Fruit fly (Drosophila melanogaster) Kc167 (cell line): ENCODE measurements around the gene CG14014.

Experiments used
- Myc ChIP-seq: fragments of >200 bp; optimal IDR thresholded peaks from 2 replicates; lab custom pipeline; 2017; ENCODE audit warnings: missing external identifiers
- Sin3A ChIP-seq: fragments of >200 bp; optimal IDR thresholded peaks from 2 replicates; lab custom pipeline; 2018; ENCODE audit warnings: missing external identifiers
- h ChIP-seq: fragments of >200 bp; optimal IDR thresholded peaks from 3 replicates; lab custom pipeline; 2018; ENCODE audit warnings: missing external identifiers
- insv ChIP-seq: fragments of >200 bp; optimal IDR thresholded peaks from 3 replicates; lab custom pipeline; 2018; ENCODE audit warnings: missing external identifiers
- psq ChIP-seq: fragments of >200 bp; optimal IDR thresholded peaks from 2 replicates; lab custom pipeline; 2017; ENCODE audit warnings: missing external identifiers
- ttk ChIP-seq: sonication (Bioruptor generic); optimal IDR thresholded peaks from 2 replicates; lab custom pipeline; 2017; ENCODE audit warnings: missing external identifiers

CG14014 gene

dm6 chr2L:5546518-5547287 lies 3.9 kb downstream of the CG14014 start, which contains the start of gene Oscillin:
Gene Oscillin (plus strand): TSS chr2L:5547086.
- TF ChIP-seq ttk (lab: Kevin White, UChicago), result no peak
- no peak for TF ChIP-seq h (lab: Kevin White, UChicago)
- no peak for TF ChIP-seq Myc (lab: Kevin White, UChicago)
- no peak for TF ChIP-seq Sin3A
- no peak for TF ChIP-seq insv (lab: Kevin White, UChicago)
- TF ChIP-seq psq (lab: Kevin White, UChicago), result no peak

- TF ChIP-seq psq (lab: Kevin White, UChicago), result no peak
- TF ChIP-seq Myc (lab: Kevin White, UChicago), result no peak
- TF ChIP-seq Sin3A, result no peak
- no peak for TF ChIP-seq h (lab: Kevin White, UChicago)
- no peak for TF ChIP-seq insv (lab: Kevin White, UChicago)
Observed at dm6 chr2L:5546207-5546517, 4.5 kb downstream of the CG14014 start.

dm6 chr2L:5542944-5543515 lies 7.6 kb downstream of the CG14014 start:
- TF ChIP-seq ttk (lab: Kevin White, UChicago) (no peak), insv (lab: Kevin White, UChicago) (no peak), h (lab: Kevin White, UChicago) (no peak), psq (lab: Kevin White, UChicago) (no peak), Myc (lab: Kevin White, UChicago) (no peak), Sin3A (no peak)

DNA sequence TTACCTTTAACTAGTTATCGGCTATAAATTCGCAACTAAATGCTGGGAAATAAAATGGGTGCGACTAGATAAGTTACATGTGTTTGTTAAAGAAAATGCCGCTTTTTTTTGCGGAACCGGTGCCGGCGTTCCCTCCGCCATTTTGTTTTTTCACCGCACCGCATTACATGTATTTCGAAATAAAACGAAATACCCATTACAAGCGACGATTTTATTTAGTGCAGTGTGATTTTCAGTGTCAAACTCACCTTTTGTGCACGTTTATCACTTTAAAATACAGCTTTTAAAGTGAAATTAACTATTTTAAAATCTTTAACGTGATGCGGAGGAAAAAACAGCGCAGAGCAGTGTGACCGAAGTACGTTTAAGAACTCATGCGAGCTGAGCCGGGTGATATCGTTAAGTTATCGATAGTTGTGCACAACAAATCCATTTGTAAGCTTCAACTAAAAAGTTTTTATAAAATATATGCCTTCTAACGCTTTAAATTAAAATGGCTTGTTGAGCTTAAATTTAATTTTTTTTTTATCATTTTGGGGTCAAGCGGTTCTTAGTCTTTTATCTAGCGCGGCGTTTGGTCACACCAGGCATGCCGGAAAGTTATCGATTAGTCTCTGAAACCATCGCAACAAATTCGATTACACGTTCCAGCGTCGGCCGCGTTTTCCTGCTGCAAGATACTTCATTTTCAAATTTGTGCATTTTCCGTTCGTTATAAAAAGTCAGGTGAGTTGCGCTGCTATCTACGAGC lies 8.5 kb downstream of the CG14014 start, which contains the start of the genes Hel25E and Lam:
Hel25E (minus strand) TSS at position 380 of the 751 bp plus-strand sequence.
Lam (plus strand) TSS at position 546 of the 751 bp plus-strand sequence.
- no peak for TF ChIP-seq Sin3A
- no peak for TF ChIP-seq Myc (lab: Kevin White, UChicago)
- no peak for TF ChIP-seq ttk (lab: Kevin White, UChicago)
- no peak for TF ChIP-seq psq (lab: Kevin White, UChicago)
- TF ChIP-seq h (lab: Kevin White, UChicago), result no peak
- TF ChIP-seq insv (lab: Kevin White, UChicago), result no peak

dm6 chr2L:5539034-5539433 lies 11.6 kb downstream of the CG14014 start, which contains the start of gene CG14015:
Gene CG14015 (minus strand): TSS chr2L:5539196.
- TF ChIP-seq psq (lab: Kevin White, UChicago) (no peak), Myc (lab: Kevin White, UChicago) (no peak), insv (lab: Kevin White, UChicago) (no peak), Sin3A (no peak), h (lab: Kevin White, UChicago) (no peak), ttk (lab: Kevin White, UChicago) (no peak)

dm6 chr2L:5537063-5537462 lies 13.6 kb downstream of the CG14014 start:
- no peak for TF ChIP-seq psq (lab: Kevin White, UChicago)
- TF ChIP-seq h (lab: Kevin White, UChicago), result no peak
- TF ChIP-seq insv (lab: Kevin White, UChicago), result no peak
- no peak for TF ChIP-seq Myc (lab: Kevin White, UChicago)
- TF ChIP-seq Sin3A, result no peak
- TF ChIP-seq ttk (lab: Kevin White, UChicago), result no peak

dm6 chr2L:5536658-5537057 lies 14.0 kb downstream of the CG14014 start, which contains the start of gene tomb:
Gene tomb (minus strand): TSS chr2L:5536758.
- TF ChIP-seq insv (lab: Kevin White, UChicago) (no peak), psq (lab: Kevin White, UChicago) (no peak), ttk (lab: Kevin White, UChicago) (no peak), h (lab: Kevin White, UChicago) (no peak), Sin3A (no peak), Myc (lab: Kevin White, UChicago) (no peak)

DNA sequence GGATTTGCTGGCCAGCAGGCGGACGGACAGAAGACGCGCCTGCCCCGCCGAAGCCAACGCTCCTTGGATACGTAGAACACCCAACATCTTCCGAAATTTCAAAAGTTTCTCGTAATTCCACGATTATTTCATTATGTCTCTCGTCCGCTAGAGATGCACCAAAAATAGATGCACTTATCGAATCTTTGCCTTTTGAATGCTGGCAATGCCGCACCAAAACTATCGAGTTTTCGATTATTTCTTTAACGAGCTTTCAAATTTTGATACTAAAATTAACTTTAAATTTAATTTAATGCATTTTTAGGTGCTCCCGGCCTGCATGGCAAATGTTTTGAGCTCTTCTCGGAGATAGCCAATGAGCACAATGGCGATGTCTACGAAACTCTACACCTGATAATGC lies 18.6 kb downstream of the CG14014 start, which contains the start of gene Coq6:
Coq6 (minus strand) TSS at position 163 of the 400 bp plus-strand sequence.
- no peak for TF ChIP-seq h (lab: Kevin White, UChicago)

dm6 chr2L:5527861-5528260 lies 22.8 kb downstream of the CG14014 start, which contains the start of gene CG31915:
Gene CG31915 (plus strand): TSS chr2L:5528123.
- TF ChIP-seq h (lab: Kevin White, UChicago), result no peak
- no peak for TF ChIP-seq insv (lab: Kevin White, UChicago)
- no peak for TF ChIP-seq psq (lab: Kevin White, UChicago)
- TF ChIP-seq Myc (lab: Kevin White, UChicago), result no peak
- no peak for TF ChIP-seq Sin3A
- TF ChIP-seq ttk (lab: Kevin White, UChicago), result no peak

DNA sequence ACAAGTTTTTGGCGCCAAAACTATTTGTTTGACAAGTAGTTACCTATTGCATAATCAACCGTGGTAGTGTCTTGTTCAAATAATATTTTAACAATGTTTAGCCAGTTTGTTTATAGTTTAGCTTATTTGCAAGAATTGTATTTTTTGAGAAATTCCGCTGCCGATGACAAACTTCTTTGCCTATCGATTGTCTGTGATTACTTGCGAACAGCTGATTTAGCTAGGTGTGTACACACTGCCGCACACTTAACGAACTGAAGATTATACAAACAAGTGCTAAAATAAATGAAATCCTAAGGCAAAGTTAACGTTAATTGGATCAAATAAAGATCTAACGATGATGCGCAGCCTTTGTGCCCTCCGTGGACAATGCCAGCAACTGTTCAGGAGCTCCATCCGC lies 23.9 kb downstream of the CG14014 start, which contains the start of gene Cox11:
Cox11 (plus strand) TSS at position 220 of the 400 bp plus-strand sequence.
- TF ChIP-seq psq (lab: Kevin White, UChicago) (no peak), Myc (lab: Kevin White, UChicago) (no peak), h (lab: Kevin White, UChicago) (no peak), insv (lab: Kevin White, UChicago) (no peak), ttk (lab: Kevin White, UChicago) (no peak), Sin3A (no peak)

DNA sequence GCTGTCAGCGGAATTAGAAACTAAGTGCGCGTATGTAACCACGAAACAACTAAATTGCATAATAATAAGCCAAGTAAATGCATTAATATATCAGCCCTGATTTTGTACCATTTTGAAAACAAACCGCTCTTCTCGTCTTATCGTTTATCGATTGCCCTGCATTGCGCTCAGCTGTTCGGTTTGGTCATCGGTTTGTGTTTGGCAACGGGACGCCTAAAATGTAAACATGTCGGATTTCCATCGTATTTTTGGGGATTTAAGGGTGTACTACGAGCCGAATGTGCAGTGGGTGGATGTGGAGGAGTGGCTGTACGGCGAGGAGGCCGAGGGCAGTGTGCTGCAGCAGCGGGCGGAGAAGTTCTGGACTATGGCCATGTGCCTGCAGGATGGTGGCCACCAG lies 24.9 kb downstream of the CG14014 start, which contains the start of gene Cap-D3:
Cap-D3 (plus strand) TSS at position 183 of the 400 bp plus-strand sequence.
- TF ChIP-seq Sin3A, result no peak
- TF ChIP-seq h (lab: Kevin White, UChicago), result no peak
- TF ChIP-seq psq (lab: Kevin White, UChicago), result no peak
- no peak for TF ChIP-seq ttk (lab: Kevin White, UChicago)
- TF ChIP-seq insv (lab: Kevin White, UChicago), result no peak
- no peak for TF ChIP-seq Myc (lab: Kevin White, UChicago)
